Fruit fly (Drosophila melanogaster) Kc167 (cell line): Measurements from ENCODE around the gene Gfrl.

Source experiments
- Sin3A ChIP-seq: fragments of >200 bp; optimal IDR thresholded peaks from 2 replicates; lab custom pipeline; 2018; ENCODE audit warnings: missing external identifiers
- h ChIP-seq: fragments of >200 bp; optimal IDR thresholded peaks from 3 replicates; lab custom pipeline; 2018; ENCODE audit warnings: missing external identifiers
- insv ChIP-seq: fragments of >200 bp; optimal IDR thresholded peaks from 3 replicates; lab custom pipeline; 2018; ENCODE audit warnings: missing external identifiers

- no peak for TF ChIP-seq h (lab: Kevin White, UChicago)
- TF ChIP-seq Sin3A (lab: Kevin White, UChicago), result no peak
- TF ChIP-seq insv (lab: Kevin White, UChicago), result no peak
These were observed 34.9 kb downstream of the Gfrl start for dm6 chr3R:20449487-20449886.
